Fruit fly (Drosophila melanogaster) Kc167 (cell line): ENCODE data around the gene CG17264.

ENCODE experiments used
- Myc ChIP-seq: fragments of >200 bp; optimal IDR thresholded peaks from 2 replicates; lab custom pipeline; 2017; ENCODE audit warnings: missing external identifiers
- Sin3A ChIP-seq: fragments of >200 bp; optimal IDR thresholded peaks from 2 replicates; lab custom pipeline; 2018; ENCODE audit warnings: missing external identifiers
- h ChIP-seq: fragments of >200 bp; optimal IDR thresholded peaks from 3 replicates; lab custom pipeline; 2018; ENCODE audit warnings: missing external identifiers
- insv ChIP-seq: fragments of >200 bp; optimal IDR thresholded peaks from 3 replicates; lab custom pipeline; 2018; ENCODE audit warnings: missing external identifiers
- psq ChIP-seq: fragments of >200 bp; optimal IDR thresholded peaks from 2 replicates; lab custom pipeline; 2017; ENCODE audit warnings: missing external identifiers
- ttk ChIP-seq: sonication (Bioruptor generic); optimal IDR thresholded peaks from 2 replicates; lab custom pipeline; 2017; ENCODE audit warnings: missing external identifiers

Gene CG17264

DNA sequence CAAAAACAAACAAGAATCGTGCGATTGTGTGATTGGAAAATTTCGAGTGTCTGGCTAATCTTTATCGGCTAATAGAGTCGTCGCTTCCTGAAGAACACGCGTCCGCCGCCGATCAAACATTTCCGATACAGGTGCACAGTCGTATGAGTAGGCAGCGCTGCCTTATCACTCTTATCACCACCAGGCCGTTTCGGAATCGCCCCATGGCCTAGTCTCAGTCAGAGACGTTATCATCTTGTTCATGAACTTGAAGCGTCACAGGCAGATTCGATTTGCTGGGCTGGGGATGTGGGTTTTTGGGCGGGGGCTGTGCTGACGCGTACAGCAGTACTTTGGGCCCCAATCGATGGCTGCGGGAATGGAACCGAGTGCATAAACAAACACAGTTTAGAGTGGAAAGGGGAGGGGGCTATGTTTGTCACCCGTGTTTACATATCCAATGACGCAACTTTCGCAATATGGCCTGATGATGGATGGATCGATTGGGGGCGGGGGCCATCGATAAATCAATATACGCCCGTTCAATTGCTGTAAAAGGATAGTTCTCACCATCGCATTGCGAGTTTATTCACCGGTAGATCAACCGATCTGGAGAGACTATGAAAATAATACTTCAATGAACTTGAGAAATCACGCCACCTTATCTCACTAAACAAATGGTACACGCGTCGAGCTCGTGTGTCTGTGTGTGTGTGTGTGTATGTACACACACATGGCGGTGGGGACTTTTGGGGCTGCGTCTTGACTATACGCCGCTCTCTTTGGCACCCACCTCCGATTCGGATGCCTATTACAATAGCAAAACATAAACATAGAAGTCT, 39.9 kb downstream of the CG17264 start:
- TF ChIP-seq h (no peak), Myc (lab: Kevin White, UChicago) (no peak), psq (lab: Kevin White, UChicago) (no peak), insv (lab: Kevin White, UChicago) (no peak), ttk (lab: Kevin White, UChicago) (no peak), Sin3A (no peak)

DNA sequence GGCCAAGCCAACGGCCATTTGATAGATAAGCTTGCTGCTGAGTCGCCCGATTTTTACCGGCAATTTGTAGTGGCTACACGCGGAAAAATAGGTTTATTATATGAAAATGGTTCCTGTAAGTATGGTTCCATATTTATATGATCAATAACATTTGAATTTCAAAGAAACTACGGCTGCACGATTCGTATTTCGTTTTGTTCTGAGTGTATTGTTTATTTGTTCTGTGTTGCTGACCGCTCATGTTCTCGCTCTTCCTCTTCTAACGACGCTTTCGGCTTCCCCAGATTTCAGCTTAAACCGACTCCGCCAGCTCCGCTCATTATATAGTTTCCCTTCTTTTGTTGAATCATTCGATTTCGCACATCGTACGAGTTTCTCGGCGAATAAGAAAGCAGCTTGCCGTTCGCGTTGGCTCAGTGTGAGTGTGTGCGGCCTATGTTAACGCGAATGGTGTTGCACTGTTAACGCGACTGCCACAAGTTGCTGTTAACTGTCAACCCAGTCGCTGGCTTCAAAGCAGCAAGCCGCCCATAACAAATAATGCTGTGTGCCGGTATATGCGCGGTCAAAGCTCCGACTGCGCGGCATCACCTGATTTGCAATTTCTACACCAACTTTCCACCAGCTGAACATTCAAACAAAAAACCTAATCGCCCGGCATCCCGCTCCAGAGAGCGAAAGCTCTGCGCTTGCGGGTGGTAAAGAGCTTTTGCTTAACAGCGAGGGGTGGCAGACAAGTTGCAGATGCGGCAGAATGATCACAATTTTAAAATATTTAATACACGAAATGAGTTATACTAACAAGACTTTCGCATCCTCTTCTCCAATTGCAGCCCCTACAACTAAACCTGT, 40.7 kb downstream of the CG17264 start:
- TF ChIP-seq psq (lab: Kevin White, UChicago) (no peak), insv (lab: Kevin White, UChicago) (no peak), ttk (lab: Kevin White, UChicago) (no peak), Sin3A (no peak), Myc (lab: Kevin White, UChicago) (no peak), h (no peak)

DNA sequence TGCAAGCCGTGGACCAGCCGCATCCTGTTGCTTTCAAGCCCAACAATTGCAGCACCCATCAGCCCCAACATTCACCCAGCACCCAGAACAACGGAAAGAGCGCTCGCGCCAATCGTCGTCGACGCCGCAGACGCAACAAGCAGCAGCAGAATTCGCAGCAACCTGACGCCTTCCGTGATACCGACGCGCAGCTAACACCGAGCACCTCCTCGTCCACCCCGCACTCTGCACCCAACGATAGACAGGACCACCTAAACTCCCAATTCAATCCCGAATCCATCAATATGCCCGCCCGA, 41.3 kb downstream of the CG17264 start:
- TF ChIP-seq ttk (lab: Kevin White, UChicago) (no peak), insv (lab: Kevin White, UChicago) (no peak), Sin3A (no peak), h (no peak), Myc (lab: Kevin White, UChicago) (no peak), psq (lab: Kevin White, UChicago) (no peak)
